Worm (Caenorhabditis elegans) whole organism, young adult: Measurements from ENCODE around the gene txt-13.

ENCODE experiments used
- D2030.7 ChIP-seq: fragments of 200-800 bp; sonication (Bioruptor generic); IDR thresholded peaks from 2 replicates; pipeline ENCODE4 v1.3.6; 2022; ENCODE audit warnings: missing genetic modification reagents, missing genetic modification characterization, missing compliant biosample characterization
- F22D6.2 ChIP-seq: sonication (generic microtip); optimal IDR thresholded peaks from 2 replicates; lab custom pipeline; 2016; ENCODE audit warnings: mild to moderate bottlenecking, missing genetic modification characterization, missing compliant biosample characterization
- F33H1.4 ChIP-seq: fragments of 200-800 bp; sonication (Bioruptor generic); IDR thresholded peaks from 2 replicates; pipeline ENCODE4 v1.3.6; 2022; ENCODE audit warnings: missing genetic modification reagents, missing genetic modification characterization, missing compliant biosample characterization
- F37B4.10 ChIP-seq: fragments of 200-800 bp; sonication (Bioruptor generic); IDR thresholded peaks from 2 replicates; pipeline ENCODE4 v1.3.6; 2022; ENCODE audit warnings: missing genetic modification characterization, missing compliant biosample characterization
- F57A8.1 ChIP-seq: fragments of 200-800 bp; sonication (Bioruptor generic); optimal IDR thresholded peaks from 2 replicates; lab custom pipeline; 2018; ENCODE audit warnings: mild to moderate bottlenecking, missing genetic modification characterization, moderate library complexity, missing compliant biosample characterization
- T07F8.4 ChIP-seq: sonication (generic microtip); optimal IDR thresholded peaks from 2 replicates; lab custom pipeline; 2016; ENCODE audit warnings: mild to moderate bottlenecking, missing genetic modification characterization, moderate library complexity, missing compliant biosample characterization
- T26A5.8 ChIP-seq: sonication (generic microtip); optimal IDR thresholded peaks from 2 replicates; lab custom pipeline; 2016; ENCODE audit warnings: missing genetic modification characterization, missing compliant biosample characterization
- Y79H2A.3 ChIP-seq: fragments of 200-800 bp; sonication (Bioruptor generic); conservative IDR thresholded peaks from 2 replicates; pipeline ENCODE4 v1.3.6; 2022; ENCODE audit warnings: missing genetic modification reagents, missing genetic modification characterization, missing compliant biosample characterization
- akir-1 ChIP-seq: fragments of 200-800 bp; sonication (Bioruptor generic); optimal IDR thresholded peaks from 2 replicates; lab custom pipeline; 2018; ENCODE audit warnings: mild to moderate bottlenecking, missing genetic modification characterization, moderate library complexity, missing compliant biosample characterization
- aptf-3 ChIP-seq: fragments of 200-800 bp; sonication (Bioruptor generic); IDR thresholded peaks from 2 replicates; pipeline ENCODE4 v1.3.6; 2022; ENCODE audit warnings: missing genetic modification characterization, missing compliant biosample characterization
- attf-3 ChIP-seq: fragments of 200-800 bp; sonication (Bioruptor generic); conservative IDR thresholded peaks from 2 replicates; pipeline ENCODE4 v1.3.6; 2022; ENCODE audit warnings: missing genetic modification reagents, missing genetic modification characterization, missing compliant biosample characterization
- attf-6 ChIP-seq: fragments of 200-800 bp; sonication (Bioruptor generic); IDR thresholded peaks from 2 replicates; pipeline ENCODE4 v1.3.6; 2022; ENCODE audit warnings: missing genetic modification reagents, missing genetic modification characterization, missing compliant biosample characterization
- bed-1 ChIP-seq: fragments of 200-800 bp; sonication (Bioruptor generic); IDR thresholded peaks from 2 replicates; pipeline ENCODE4 v1.3.6; 2022; ENCODE audit warnings: missing genetic modification reagents, missing genetic modification characterization, missing compliant biosample characterization
- bed-2 ChIP-seq: fragments of 200-800 bp; sonication (Bioruptor generic); IDR thresholded peaks from 2 replicates; pipeline ENCODE4 v1.3.6; 2022; ENCODE audit warnings: missing genetic modification reagents, missing genetic modification characterization, missing compliant biosample characterization
- ceh-27 ChIP-seq: fragments of 200-800 bp; sonication (Bioruptor generic); optimal IDR thresholded peaks from 2 replicates; lab custom pipeline; 2018; ENCODE audit warnings: mild to moderate bottlenecking, missing genetic modification characterization, moderate library complexity, missing compliant biosample characterization
- ceh-58 ChIP-seq: fragments of 200-800 bp; sonication (Bioruptor generic); IDR thresholded peaks from 2 replicates; pipeline ENCODE4 v1.3.6; 2022; ENCODE audit warnings: missing genetic modification characterization, missing compliant biosample characterization
- chd-7 ChIP-seq: sonication (generic microtip); optimal IDR thresholded peaks from 2 replicates; lab custom pipeline; 2016; ENCODE audit warnings: mild to moderate bottlenecking, missing genetic modification characterization, moderate library complexity, missing compliant biosample characterization
- efl-1 ChIP-seq: fragments of 150-350 bp; optimal IDR thresholded peaks from 2 replicates; lab custom pipeline; 2014; ENCODE audit warnings: missing biosample characterization, missing genetic modification reagents, missing genetic modification characterization
- egl-44 ChIP-seq: fragments of 200-800 bp; sonication (Bioruptor generic); IDR thresholded peaks from 2 replicates; pipeline ENCODE4 v1.3.6; 2022; ENCODE audit warnings: missing genetic modification reagents, missing genetic modification characterization, missing compliant biosample characterization
- egrh-3 ChIP-seq: fragments of 200-800 bp; sonication (Bioruptor generic); IDR thresholded peaks from 2 replicates; pipeline ENCODE4 v1.3.6; 2022; ENCODE audit warnings: missing genetic modification reagents, missing genetic modification characterization, missing compliant biosample characterization
- ekl-4 ChIP-seq: fragments of 200-800 bp; sonication (Bioruptor generic); IDR thresholded peaks from 2 replicates; pipeline ENCODE4 v1.3.6; 2022; ENCODE audit warnings: missing genetic modification reagents, missing genetic modification characterization, missing compliant biosample characterization
- ets-4 ChIP-seq: fragments of 200-800 bp; sonication (Bioruptor generic); optimal IDR thresholded peaks from 2 replicates; lab custom pipeline; 2018; ENCODE audit warnings: mild to moderate bottlenecking, missing genetic modification characterization, missing compliant biosample characterization
- hrde-1 ChIP-seq: sonication (generic microtip); optimal IDR thresholded peaks from 2 replicates; lab custom pipeline; 2016; ENCODE audit warnings: missing genetic modification characterization, mild to moderate bottlenecking, missing compliant biosample characterization, moderate library complexity, missing genotype, missing genetic modification reagents, borderline replicate concordance
- lsl-1 ChIP-seq: fragments of 200-800 bp; sonication (Bioruptor generic); optimal IDR thresholded peaks from 2 replicates; lab custom pipeline; 2018; ENCODE audit warnings: mild to moderate bottlenecking, missing genetic modification characterization, moderate library complexity, missing compliant biosample characterization
- lsy-27 ChIP-seq: sonication (generic microtip); optimal IDR thresholded peaks from 2 replicates; lab custom pipeline; 2017; ENCODE audit warnings: missing genetic modification characterization, mild to moderate bottlenecking, missing compliant biosample characterization, antibody characterized with exemption, missing genotype, borderline replicate concordance; ENCODE audit not compliant: insufficient read depth
- madf-10 ChIP-seq: sonication (generic microtip); optimal IDR thresholded peaks from 2 replicates; lab custom pipeline; 2016; ENCODE audit warnings: mild to moderate bottlenecking, missing genetic modification characterization, missing compliant biosample characterization
- madf-3 ChIP-seq: fragments of 200-800 bp; sonication (Bioruptor generic); IDR thresholded peaks from 2 replicates; pipeline ENCODE4 v1.3.6; 2022; ENCODE audit warnings: missing genetic modification reagents, missing genetic modification characterization, missing compliant biosample characterization
- madf-6 ChIP-seq: fragments of 200-800 bp; sonication (Bioruptor generic); IDR thresholded peaks from 2 replicates; pipeline ENCODE4 v1.3.6; 2022; ENCODE audit warnings: missing genetic modification reagents, missing genetic modification characterization, missing compliant biosample characterization
- mcd-1 ChIP-seq: fragments of 200-800 bp; sonication (Bioruptor generic); IDR thresholded peaks from 2 replicates; pipeline ENCODE4 v1.3.6; 2022; ENCODE audit warnings: missing genetic modification reagents, missing genetic modification characterization, missing compliant biosample characterization
- nfya-2 ChIP-seq: fragments of 200-800 bp; sonication (Bioruptor generic); IDR thresholded peaks from 2 replicates; pipeline ENCODE4 v1.3.6; 2022; ENCODE audit warnings: missing genetic modification reagents, missing genetic modification characterization, missing compliant biosample characterization
- nhr-179 ChIP-seq: sonication (generic microtip); optimal IDR thresholded peaks from 2 replicates; lab custom pipeline; 2016; ENCODE audit warnings: mild to moderate bottlenecking, missing genetic modification characterization, missing compliant biosample characterization
- rcor-1 ChIP-seq: fragments of 200-800 bp; sonication (Bioruptor generic); IDR thresholded peaks from 2 replicates; pipeline ENCODE4 v1.3.6; 2022; ENCODE audit warnings: missing genetic modification reagents, missing genetic modification characterization, missing compliant biosample characterization
- rec-8 ChIP-seq, 2 experiments: sonication (generic microtip); optimal IDR thresholded peaks; 2 replicates each; lab custom pipeline; 2016; ENCODE audit warnings: mild to moderate bottlenecking in 2 of 2, missing genetic modification characterization in 2 of 2, missing genetic modification reagents in 2 of 2, missing genotype in 2 of 2, missing biosample characterization in 1 of 2, missing compliant biosample characterization in 1 of 2, moderate library complexity in 1 of 2
- rpc-1 ChIP-seq, 2 experiments: fragments of 150-350 bp in 1 of 2; sonication (generic microtip) in 1 of 2; optimal IDR thresholded peaks; 2 replicates each; lab custom pipeline; 2014 to 2018; ENCODE audit warnings: missing biosample characterization in 1 of 2, missing genetic modification characterization in 1 of 2, missing genetic modification reagents in 1 of 2, missing genotype in 1 of 2
- snpc-1.1 ChIP-seq: sonication (generic microtip); optimal IDR thresholded peaks from 2 replicates; lab custom pipeline; 2017; ENCODE audit warnings: missing genetic modification characterization, mild to moderate bottlenecking, missing compliant biosample characterization, antibody characterized with exemption, moderate library complexity, missing genotype, missing genetic modification reagents; ENCODE audit not compliant: insufficient read depth
- snpc-4 ChIP-seq, 5 experiments: fragments of 150-350 bp in 1 of 5; sonication (generic microtip) in 4 of 5; optimal IDR thresholded peaks; 2 replicates each; lab custom pipeline; 2014 to 2018; ENCODE audit warnings: missing genetic modification characterization in 5 of 5, missing biosample characterization in 3 of 5, antibody characterized with exemption in 2 of 5, mild to moderate bottlenecking in 2 of 5, missing compliant biosample characterization in 2 of 5, missing genotype in 2 of 5, moderate library complexity in 2 of 5, missing genetic modification reagents in 1 of 5
- tbp1 ChIP-seq: fragments of 200-800 bp; sonication (Bioruptor generic); optimal IDR thresholded peaks from 2 replicates; lab custom pipeline; 2018; ENCODE audit warnings: mild to moderate bottlenecking, missing genetic modification characterization, missing compliant biosample characterization
- unc-130 ChIP-seq: sonication (generic microtip); optimal IDR thresholded peaks from 2 replicates; lab custom pipeline; 2016; ENCODE audit warnings: missing genetic modification reagents, missing genetic modification characterization, missing compliant biosample characterization
- ztf-22 ChIP-seq: fragments of 200-800 bp; sonication (Bioruptor generic); optimal IDR thresholded peaks from 2 replicates; lab custom pipeline; 2018; ENCODE audit warnings: mild to moderate bottlenecking, missing genetic modification characterization, moderate library complexity, missing compliant biosample characterization
- ztf-28 ChIP-seq: fragments of 200-800 bp; sonication (Bioruptor generic); IDR thresholded peaks from 2 replicates; pipeline ENCODE4 v1.3.6; 2022; ENCODE audit warnings: missing genetic modification reagents, missing genetic modification characterization, missing compliant biosample characterization
- ztf-6 ChIP-seq: fragments of 200-800 bp; sonication (Bioruptor generic); IDR thresholded peaks from 2 replicates; pipeline ENCODE4 v1.3.6; 2022; ENCODE audit warnings: missing genetic modification reagents, missing genetic modification characterization, missing compliant biosample characterization

Gene txt-13

ce11 chrII:10537988-10538387, 32.4 kb upstream of the txt-13 start (continued):
- TF ChIP-seq ztf-28 (GFP tag; lab: Robert Waterston, UW) (0 out of 2 replicates have a peak, but pooled peaks have one; percentile 46), hrde-1 (tag; lab: Kevin White, UChicago) (no peak), T26A5.8 (tag; lab: Kevin White, UChicago) (no peak), D2030.7 (GFP tag; lab: Robert Waterston, UW) (peak; percentile 45), egl-44 (no peak), madf-3 (no peak), Y79H2A.3 (GFP tag; lab: Robert Waterston, UW) (0 out of 2 replicates have a peak, but pooled peaks have one; percentile 53), snpc-1.1 (tag; lab: Kevin White, UChicago) (no peak)
- TF ChIP-seq, all 124 proteins: peak for 25

DNA sequence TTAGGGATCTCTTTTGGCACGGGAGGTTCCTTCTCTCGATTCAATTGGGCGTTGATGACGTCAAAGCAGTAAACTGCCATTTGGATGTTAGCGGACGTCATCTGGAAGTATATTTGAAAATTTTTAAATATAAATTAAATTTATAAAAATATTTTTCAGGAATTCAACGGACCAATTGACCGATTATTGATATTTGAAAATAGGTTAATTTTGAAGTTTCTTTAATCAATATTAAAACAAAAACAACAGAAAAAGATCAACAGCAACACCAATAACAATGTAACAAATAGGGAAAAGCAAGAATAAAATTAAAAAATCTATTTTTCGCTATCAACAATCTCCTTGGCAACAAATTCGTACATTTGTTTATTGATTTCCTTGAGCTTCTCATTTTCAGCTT, 31.2 kb upstream of the txt-13 start, which contains the start of gene R166.3:
Gene R166.3, minus strand, starts transcription at position 101 of the 400 bp plus-strand sequence.
- TF ChIP-seq ztf-22 (GFP tag; lab: Kevin White, UChicago) = no peak
- no peak for TF ChIP-seq rpc-1 (optimal IDR thresholded peaks at IDR 0.05; lab: Kevin White, UChicago)
- TF ChIP-seq rpc-1 (tag; optimal IDR thresholded peaks at IDR 0.05; lab: Kevin White, UChicago) = no peak
- no peak for TF ChIP-seq madf-6
- TF ChIP-seq hrde-1 (tag; lab: Kevin White, UChicago) = peak; percentile 5
- no peak for TF ChIP-seq tbp1 (GFP tag; lab: Kevin White, UChicago)
- TF ChIP-seq, all 124 proteins: peak for 1

- TF ChIP-seq aptf-3 (peak; percentile 91; the same call in 1 of the 2 replicates), ekl-4 (GFP tag; lab: Robert Waterston, UW) (peak; percentile 90), snpc-4 (GFP tag; optimal IDR thresholded peaks at IDR 0.05; lab: Kevin White, UChicago) (no peak), snpc-4 (tag; optimal IDR thresholded peaks at IDR 0.05; lab: Kevin White, UChicago) (peak in 2 of 4 experiments; percentile 58 to 67), attf-6 (no peak), F33H1.4 (GFP tag; lab: Robert Waterston, UW) (peak; percentile 53), ets-4 (GFP tag; lab: Kevin White, UChicago) (no peak), akir-1 (no peak), F22D6.2 (peak; percentile 15), ceh-27 (GFP tag; lab: Kevin White, UChicago) (peak; percentile 26), madf-3 (no peak; the same call in 1 of the 2 replicates), ztf-6 (GFP tag; lab: Robert Waterston, UW) (no peak), T07F8.4 (tag; lab: Kevin White, UChicago) (no peak), madf-10 (tag; lab: Kevin White, UChicago) (peak; percentile 31), chd-7 (tag; lab: Kevin White, UChicago) (peak; percentile 94), tbp1 (GFP tag; lab: Kevin White, UChicago) (peak; percentile 62), ceh-58 (GFP tag; lab: Robert Waterston, UW) (peak; percentile 37; the same call in 1 of the 2 replicates), lsy-27 (tag; lab: Kevin White, UChicago) (peak; percentile 65), lsl-1 (GFP tag; lab: Kevin White, UChicago) (peak; percentile 15), bed-1 (GFP tag; lab: Robert Waterston, UW) (no peak), nhr-179 (tag; lab: Kevin White, UChicago) (no peak), unc-130 (GFP tag; lab: Kevin White, UChicago) (no peak), mcd-1 (GFP tag; lab: Robert Waterston, UW) (peak; percentile 65), rcor-1 (GFP tag; lab: Robert Waterston, UW) (peak; percentile 52; the same call in 1 of the 2 replicates), efl-1 (GFP tag; lab: Kevin White, UChicago) (no peak), rec-8 (tag; optimal IDR thresholded peaks at IDR 0.05; lab: Kevin White, UChicago) (no peak), attf-3 (GFP tag; lab: Robert Waterston, UW) (peak; percentile 36; the same call in 1 of the 2 replicates), F57A8.1 (GFP tag; lab: Kevin White, UChicago) (no peak), nfya-2 (no peak), bed-2 (GFP tag; lab: Robert Waterston, UW) (no peak), F37B4.10 (GFP tag; lab: Robert Waterston, UW) (no peak), egrh-3 (GFP tag; lab: Robert Waterston, UW) (no peak), ztf-28 (GFP tag; lab: Robert Waterston, UW) (peak; percentile 45; the same call in 1 of the 2 replicates)
Measured at ce11 chrII:10541923-10542486, 28.4 kb upstream of the txt-13 start, which contains the start of gene pro-1. TSS of gene pro-1 (minus strand) at chrII:10541996.
